Fruit fly (Drosophila melanogaster) whole organism, pupa: ENCODE data around the gene CG3213.

Experiments
- CG15710 ChIP-seq: fragments of 200-800 bp; sonication (Bioruptor generic); optimal IDR thresholded peaks from 2 replicates; lab custom pipeline; 2018; ENCODE audit warnings: missing biosample characterization, mild to moderate bottlenecking, missing genetic modification characterization, moderate library complexity
- CG17806 ChIP-seq: fragments of 200-800 bp; sonication (Bioruptor generic); optimal IDR thresholded peaks from 2 replicates; lab custom pipeline; 2018; ENCODE audit warnings: missing biosample characterization, mild to moderate bottlenecking, missing genetic modification characterization, moderate library complexity
- CG34367 ChIP-seq: fragments of 200-800 bp; sonication (Bioruptor generic); optimal IDR thresholded peaks from 2 replicates; lab custom pipeline; 2018; ENCODE audit warnings: missing biosample characterization, mild to moderate bottlenecking, missing genetic modification characterization
- CG4496 ChIP-seq: fragments of 200-800 bp; sonication (Bioruptor generic); IDR thresholded peaks from 3 replicates; pipeline ENCODE4 v1.3.6; 2022; ENCODE audit warnings: missing biosample characterization, missing genetic modification characterization
- CG8159 ChIP-seq: fragments of 200-800 bp; sonication (Bioruptor generic); optimal IDR thresholded peaks from 3 replicates; lab custom pipeline; 2018; ENCODE audit warnings: missing biosample characterization, mild to moderate bottlenecking, missing genetic modification characterization, moderate library complexity
- EcR ChIP-seq: fragments of 200-800 bp; sonication (Bioruptor generic); optimal IDR thresholded peaks from 3 replicates; lab custom pipeline; 2019; ENCODE audit warnings: missing biosample characterization, missing genetic modification characterization, mild to moderate bottlenecking, moderate library complexity, missing genetic modification reagents

DNA sequence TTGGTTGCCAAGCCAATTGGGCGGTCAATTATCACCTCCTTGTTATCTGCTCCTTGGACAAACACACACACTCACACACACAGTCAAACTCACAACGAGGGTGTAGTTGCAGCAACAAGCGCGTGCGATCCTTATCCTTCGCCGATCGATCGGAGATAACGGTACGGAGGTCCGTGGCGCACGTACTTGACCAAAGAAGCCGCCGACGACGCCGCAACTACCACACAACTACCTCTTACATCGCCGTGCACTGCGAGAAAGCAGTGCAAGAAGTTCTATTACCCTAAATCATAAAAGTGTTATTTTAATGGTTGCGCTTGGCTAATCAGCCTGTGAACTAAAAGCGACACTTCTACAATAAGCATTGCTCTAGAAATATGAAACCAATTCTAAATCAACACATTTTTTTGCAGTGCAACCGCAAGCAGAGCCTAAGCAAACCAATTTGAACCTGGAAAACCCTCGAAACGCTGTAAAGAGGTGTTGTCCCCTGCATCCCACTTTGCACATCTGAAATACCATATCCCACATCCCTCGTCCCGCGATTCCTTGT, 13.6 kb upstream of the CG3213 start:
- TF ChIP-seq CG34367: peak; percentile 23
- TF ChIP-seq CG8159 (tag; lab: Kevin White, UChicago): peak; percentile 41
- TF ChIP-seq CG17806 (tag; lab: Kevin White, UChicago): peak; percentile 22
- peak; percentile 21 for TF ChIP-seq CG15710 (tag; lab: Kevin White, UChicago)
- TF ChIP-seq EcR (GFP tag; lab: Kevin White, UChicago): no peak
- peak; percentile 57; the same call in 2 of the 3 replicates for TF ChIP-seq CG4496
